Fruit fly (Drosophila melanogaster): Measurements from ENCODE around the gene CG32161.

The CG32161 gene

DNA sequence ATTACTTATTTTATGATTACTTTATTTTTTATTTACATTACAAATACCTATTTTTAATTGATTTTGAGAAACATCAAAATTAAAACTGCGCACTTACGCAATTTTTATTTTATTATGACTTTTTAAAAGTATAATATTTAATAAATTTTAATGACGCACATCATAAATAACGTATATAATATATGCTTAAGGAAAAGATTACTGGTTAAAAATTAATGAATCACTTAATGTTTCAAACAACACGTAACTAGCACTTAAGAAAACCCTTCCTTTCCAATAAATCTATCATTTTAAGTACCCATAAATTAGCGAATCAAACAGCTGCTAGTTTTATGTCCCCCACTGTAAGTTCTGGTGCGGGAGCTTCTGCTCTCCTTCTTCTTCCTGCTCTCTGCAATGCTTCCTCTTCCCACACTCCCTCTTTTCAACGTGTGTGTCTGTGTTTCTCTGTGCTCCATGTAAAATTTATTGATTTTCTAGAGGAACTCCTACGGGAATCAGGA is 39.2 kb upstream of the CG32161 start:
- TF ChIP-seq usp (GFP tag; optimal IDR thresholded peaks at IDR 0.05) = no peak
- no peak for TF ChIP-seq sage (GFP tag; optimal IDR thresholded peaks at IDR 0.05)
- no peak for TF ChIP-seq Vsx2 (GFP tag; optimal IDR thresholded peaks at IDR 0.05; ENCODE audit: partially characterized antibody)
- no peak for TF ChIP-seq Myc (optimal IDR thresholded peaks at IDR 0.05)
- TF ChIP-seq jim (GFP tag; optimal IDR thresholded peaks at IDR 0.05) = no peak
- TF ChIP-seq Dif (GFP tag; optimal IDR thresholded peaks at IDR 0.05; ENCODE audit: partially characterized antibody) = no peak
- peak; percentile 6 for TF ChIP-seq Hr83 (GFP tag; optimal IDR thresholded peaks at IDR 0.05; ENCODE audit: poor library complexity, severe bottlenecking)
- peak; percentile 17 for TF ChIP-seq woc (GFP tag; optimal IDR thresholded peaks at IDR 0.05)
- peak in 1 of 2 experiments; percentile 81 for TF ChIP-seq foxo (GFP tag; optimal IDR thresholded peaks at IDR 0.05)
- no peak for TF ChIP-seq dl (GFP tag; optimal IDR thresholded peaks at IDR 0.05; ENCODE audit: insufficient read depth in 1 of 2, partially characterized antibody in 2 of 2)
- peak; percentile 19 for TF ChIP-seq Hnf4 (GFP tag; optimal IDR thresholded peaks at IDR 0.05)
- TF ChIP-seq brk (GFP tag; optimal IDR thresholded peaks at IDR 0.05) = peak; percentile 22
- TF ChIP-seq h (GFP tag; optimal IDR thresholded peaks at IDR 0.05) = peak; percentile 50
- TF ChIP-seq Dfd (GFP tag; optimal IDR thresholded peaks at IDR 0.05) = peak; percentile 47
- no peak for TF ChIP-seq dsf (GFP tag; optimal IDR thresholded peaks at IDR 0.05; ENCODE audit: borderline replicate concordance)
- TF ChIP-seq Sp1 (GFP tag; optimal IDR thresholded peaks at IDR 0.05) = peak; percentile 86
- peak; percentile 76 for TF ChIP-seq dmrt93B (GFP tag; optimal IDR thresholded peaks at IDR 0.05)
- no peak for TF ChIP-seq CG9705 (GFP tag; optimal IDR thresholded peaks at IDR 0.05)
- no peak for TF ChIP-seq pan (optimal IDR thresholded peaks at IDR 0.05)
- peak; percentile 45 for TF ChIP-seq fru (GFP tag; optimal IDR thresholded peaks at IDR 0.05)
- TF ChIP-seq br (GFP tag; optimal IDR thresholded peaks at IDR 0.05) = peak; percentile 31
- no peak for TF ChIP-seq CG32264 (GFP tag; optimal IDR thresholded peaks at IDR 0.05)
- peak; percentile 73 for TF ChIP-seq psq (GFP tag; optimal IDR thresholded peaks at IDR 0.05)
- TF ChIP-seq Jra (GFP tag; optimal IDR thresholded peaks at IDR 0.05) = no peak
- no peak for TF ChIP-seq Hr78 (GFP tag; optimal IDR thresholded peaks at IDR 0.05)
- peak; percentile 80 for TF ChIP-seq HLH106 (tag; optimal IDR thresholded peaks at IDR 0.05)
- TF ChIP-seq lola (GFP tag; optimal IDR thresholded peaks at IDR 0.05) = no peak
- no peak for TF ChIP-seq CrebA (GFP tag; optimal IDR thresholded peaks at IDR 0.05; ENCODE audit: borderline replicate concordance)
- no peak for TF ChIP-seq sv (GFP tag; optimal IDR thresholded peaks at IDR 0.05)
- TF ChIP-seq tai (GFP tag; optimal IDR thresholded peaks at IDR 0.05) = no peak
- peak; percentile 27 for TF ChIP-seq ey (GFP tag; optimal IDR thresholded peaks at IDR 0.05)
- no peak for TF ChIP-seq Rel (GFP tag; optimal IDR thresholded peaks at IDR 0.05)
- peak; percentile 21 for TF ChIP-seq Rel (tag; optimal IDR thresholded peaks at IDR 0.05)
- TF ChIP-seq OdsH (GFP tag; optimal IDR thresholded peaks at IDR 0.05) = peak; percentile 56
- TF ChIP-seq rgr (GFP tag; optimal IDR thresholded peaks at IDR 0.05) = peak; percentile 66
- no peak for TF ChIP-seq Mio (GFP tag; optimal IDR thresholded peaks at IDR 0.05)

DNA sequence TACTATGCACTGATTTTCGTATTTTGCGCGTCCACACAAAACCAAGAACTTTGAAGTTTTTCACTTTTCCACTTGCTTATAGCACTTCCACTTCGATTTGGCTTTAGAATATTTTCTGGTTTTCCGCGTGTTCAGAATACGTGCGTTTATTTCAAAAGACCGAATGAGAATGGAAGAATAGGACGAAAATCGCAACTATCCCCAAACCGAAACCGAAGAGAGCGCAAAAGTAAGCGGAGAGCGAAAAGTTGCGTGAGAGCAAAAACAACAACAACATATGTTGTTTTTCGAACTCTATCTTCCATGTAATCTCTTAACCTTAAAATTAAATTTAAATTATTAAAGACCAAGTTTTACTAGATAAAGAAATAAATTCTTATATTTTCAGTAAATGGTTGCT is 38.5 kb upstream of the CG32161 start, which contains the start of gene CG9674:
Gene CG9674 (minus strand): TSS at position 174 of the 400 bp plus-strand sequence.
- no peak for TF ChIP-seq tai (GFP tag; optimal IDR thresholded peaks at IDR 0.05)
- TF ChIP-seq Hnf4 (GFP tag; optimal IDR thresholded peaks at IDR 0.05) = no peak
- TF ChIP-seq h (GFP tag; optimal IDR thresholded peaks at IDR 0.05) = no peak
- TF ChIP-seq Mio (GFP tag; optimal IDR thresholded peaks at IDR 0.05) = no peak
- TF ChIP-seq Dfd (GFP tag; optimal IDR thresholded peaks at IDR 0.05) = no peak
- no peak for TF ChIP-seq woc (GFP tag; optimal IDR thresholded peaks at IDR 0.05)
- TF ChIP-seq rgr (GFP tag; optimal IDR thresholded peaks at IDR 0.05) = no peak
- TF ChIP-seq pan (optimal IDR thresholded peaks at IDR 0.05) = no peak
- no peak for TF ChIP-seq CG32264 (GFP tag; optimal IDR thresholded peaks at IDR 0.05)
- TF ChIP-seq fru (GFP tag; optimal IDR thresholded peaks at IDR 0.05) = no peak
- TF ChIP-seq Jra (GFP tag; optimal IDR thresholded peaks at IDR 0.05) = no peak
- no peak for TF ChIP-seq CG9705 (GFP tag; optimal IDR thresholded peaks at IDR 0.05)

DNA sequence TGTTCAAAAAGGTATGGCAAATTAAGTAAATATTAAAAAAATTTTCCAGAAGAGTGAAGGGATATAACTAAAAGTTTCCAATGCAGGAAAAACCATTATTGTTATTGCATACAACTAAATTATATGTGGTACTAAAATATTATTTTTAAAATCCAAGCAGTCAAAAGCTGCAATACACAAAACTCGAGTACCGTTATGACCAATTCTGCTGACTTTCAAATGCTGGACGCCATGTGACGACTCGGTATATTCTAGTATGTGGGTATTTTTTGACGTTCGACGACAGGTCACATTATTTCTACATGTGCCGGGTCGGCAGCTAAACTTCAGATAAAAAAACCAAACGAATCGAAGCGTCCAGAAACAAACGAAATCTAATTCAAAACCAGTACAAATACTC is 37.9 kb upstream of the CG32161 start:
- TF ChIP-seq h (GFP tag; optimal IDR thresholded peaks at IDR 0.05) (peak; percentile 16), Myc (optimal IDR thresholded peaks at IDR 0.05) (peak; percentile 38), OdsH (GFP tag; optimal IDR thresholded peaks at IDR 0.05) (no peak), HLH106 (tag; optimal IDR thresholded peaks at IDR 0.05) (peak; percentile 0), CG32264 (GFP tag; optimal IDR thresholded peaks at IDR 0.05) (no peak), Hnf4 (GFP tag; optimal IDR thresholded peaks at IDR 0.05) (peak; percentile 1), Dif (GFP tag; optimal IDR thresholded peaks at IDR 0.05; ENCODE audit: partially characterized antibody) (peak; percentile 95), Rel (GFP tag; optimal IDR thresholded peaks at IDR 0.05) (no peak), Rel (tag; optimal IDR thresholded peaks at IDR 0.05) (peak; percentile 36), jim (GFP tag; optimal IDR thresholded peaks at IDR 0.05) (no peak), Hr83 (GFP tag; optimal IDR thresholded peaks at IDR 0.05; ENCODE audit: poor library complexity, severe bottlenecking) (peak; percentile 3), foxo (GFP tag; optimal IDR thresholded peaks at IDR 0.05) (no peak), Vsx2 (GFP tag; optimal IDR thresholded peaks at IDR 0.05; ENCODE audit: partially characterized antibody) (peak; percentile 73), woc (GFP tag; optimal IDR thresholded peaks at IDR 0.05) (no peak), dl (GFP tag; optimal IDR thresholded peaks at IDR 0.05; ENCODE audit: insufficient read depth in 1 of 2, partially characterized antibody in 2 of 2) (peak in 1 of 2 experiments; percentile 69)
